Fruit fly (Drosophila melanogaster) whole organism: ENCODE results near the gene Tmtc2.

Source experiments
- CG8478 ChIP-seq: fragments of >200 bp; optimal IDR thresholded peaks from 2 replicates; lab custom pipeline; 2018; ENCODE audit warnings: inconsistent platforms
- Dll ChIP-seq: fragments of >200 bp; optimal IDR thresholded peaks from 2 replicates; lab custom pipeline; 2017
- EcR ChIP-seq, 2 experiments: fragments of >200 bp; optimal IDR thresholded peaks; 2 replicates each; lab custom pipeline; 2017; ENCODE audit warnings: missing biosample characterization in 2 of 2, missing genetic modification characterization in 2 of 2, missing genetic modification reagents in 2 of 2
- pan ChIP-seq: fragments of >200 bp; optimal IDR thresholded peaks from 2 replicates; lab custom pipeline; 2017
- psq ChIP-seq: fragments of >200 bp; optimal IDR thresholded peaks from 2 replicates; lab custom pipeline; 2017
- usp ChIP-seq: fragments of >200 bp; optimal IDR thresholded peaks from 2 replicates; lab custom pipeline; 2017; ENCODE audit warnings: missing biosample characterization, missing genetic modification characterization, mixed read lengths

The Tmtc2 gene

dm6 chr2L:913850-914391 is 8.7 kb upstream of the Tmtc2 start, which contains the start of gene GluRIIC:
GluRIIC (plus strand) TSS chr2L:914086.
- TF ChIP-seq CG8478 (lab: Kevin White, UChicago) (no peak), Dll (lab: Kevin White, UChicago) (no peak), EcR (GFP tag; optimal IDR thresholded peaks at IDR 0.05; lab: Kevin White, UChicago) (no peak), usp (GFP tag; lab: Kevin White, UChicago) (no peak), pan (lab: Kevin White, UChicago) (no peak), psq (lab: Kevin White, UChicago) (no peak)

- TF ChIP-seq psq (lab: Kevin White, UChicago) (no peak), pan (lab: Kevin White, UChicago) (no peak), CG8478 (lab: Kevin White, UChicago) (no peak), Dll (lab: Kevin White, UChicago) (no peak), EcR (GFP tag; optimal IDR thresholded peaks at IDR 0.05; lab: Kevin White, UChicago) (no peak), usp (GFP tag; lab: Kevin White, UChicago) (no peak)
Observed at dm6 chr2L:918738-919137, 3.9 kb upstream of the Tmtc2 start.

dm6 chr2L:936922-937321 is 14.3 kb downstream of the Tmtc2 start:
- no peak for TF ChIP-seq psq (lab: Kevin White, UChicago)
- TF ChIP-seq CG8478 (lab: Kevin White, UChicago): no peak
- TF ChIP-seq EcR (GFP tag; optimal IDR thresholded peaks at IDR 0.05; lab: Kevin White, UChicago): no peak
- TF ChIP-seq usp (GFP tag; lab: Kevin White, UChicago): no peak
- TF ChIP-seq pan (lab: Kevin White, UChicago): no peak
- TF ChIP-seq Dll (lab: Kevin White, UChicago): no peak

- TF ChIP-seq psq (lab: Kevin White, UChicago) (no peak), CG8478 (lab: Kevin White, UChicago) (no peak), EcR (GFP tag; optimal IDR thresholded peaks at IDR 0.05; lab: Kevin White, UChicago) (no peak), Dll (lab: Kevin White, UChicago) (no peak), pan (lab: Kevin White, UChicago) (no peak), usp (GFP tag; lab: Kevin White, UChicago) (no peak)
Observed at dm6 chr2L:963863-964262, 41.3 kb downstream of the Tmtc2 start.

- TF ChIP-seq usp (GFP tag; lab: Kevin White, UChicago) (no peak), EcR (GFP tag; optimal IDR thresholded peaks at IDR 0.05; lab: Kevin White, UChicago) (no peak), psq (lab: Kevin White, UChicago) (no peak), pan (lab: Kevin White, UChicago) (no peak), Dll (lab: Kevin White, UChicago) (no peak), CG8478 (lab: Kevin White, UChicago) (no peak)
Observed at dm6 chr2L:974105-974504, 51.5 kb downstream of the Tmtc2 start.

dm6 chr2L:1006516-1006915 is 83.9 kb downstream of the Tmtc2 start:
- TF ChIP-seq EcR (GFP tag; optimal IDR thresholded peaks at IDR 0.05; lab: Kevin White, UChicago) (no peak), pan (lab: Kevin White, UChicago) (no peak), CG8478 (lab: Kevin White, UChicago) (no peak), Dll (lab: Kevin White, UChicago) (no peak), psq (lab: Kevin White, UChicago) (no peak), usp (GFP tag; lab: Kevin White, UChicago) (no peak)

dm6 chr2L:1007142-1007839 is 84.7 kb downstream of the Tmtc2 start:
- no peak for TF ChIP-seq CG8478 (lab: Kevin White, UChicago)
- TF ChIP-seq Dll (lab: Kevin White, UChicago): peak; percentile 76
